Worm (Caenorhabditis elegans) whole organism, L1 larva: Measurements from ENCODE around the gene str-254.

Experiments used
- C16A3.4 ChIP-seq: fragments of 150-350 bp; optimal IDR thresholded peaks from 2 replicates; lab custom pipeline; 2014; ENCODE audit warnings: missing biosample characterization, missing genetic modification characterization
- C34B4.2 ChIP-seq: sonication (generic microtip); optimal IDR thresholded peaks from 2 replicates; lab custom pipeline; 2017; ENCODE audit warnings: mild to moderate bottlenecking, missing genetic modification characterization, missing compliant biosample characterization
- F16B12.6 ChIP-seq: fragments of 150-350 bp; optimal IDR thresholded peaks from 2 replicates; lab custom pipeline; 2014; ENCODE audit warnings: missing biosample characterization, missing genetic modification characterization
- alr-1 ChIP-seq: fragments of 200-800 bp; sonication (Bioruptor generic); optimal IDR thresholded peaks from 2 replicates; lab custom pipeline; 2018; ENCODE audit warnings: borderline replicate concordance, mild to moderate bottlenecking, missing genetic modification characterization, missing compliant biosample characterization
- blmp-1 ChIP-seq: fragments of 150-350 bp; optimal IDR thresholded peaks from 2 replicates; lab custom pipeline; 2014; ENCODE audit warnings: missing biosample characterization, missing genetic modification characterization
- efl-1 ChIP-seq, 4 experiments: fragments of 150-350 bp; optimal IDR thresholded peaks in 3 of 4; peaks in 1 of 4; 1 replicate in 1 of 4; 2 replicates in 3 of 4; lab custom pipeline; 2014; ENCODE audit warnings: missing biosample characterization in 2 of 4, missing genetic modification characterization in 2 of 4, missing genetic modification reagents in 2 of 4
- efl-3 ChIP-seq: fragments of 200-800 bp; sonication (Bioruptor generic); optimal IDR thresholded peaks from 2 replicates; lab custom pipeline; 2018; ENCODE audit warnings: mild to moderate bottlenecking, missing genetic modification characterization, missing compliant biosample characterization
- elt-3 ChIP-seq, 6 experiments: fragments of 150-350 bp in 1 of 6; sonication (generic microtip); optimal IDR thresholded peaks; 2 replicates each; lab custom pipeline; 2017 to 2018; ENCODE audit warnings: missing biosample characterization in 6 of 6, missing genetic modification characterization in 6 of 6, inconsistent platforms in 1 of 6
- ets-5 ChIP-seq: fragments of 200-800 bp; sonication (Bioruptor generic); IDR thresholded peaks from 2 replicates; pipeline ENCODE4 v1.3.6; 2022; ENCODE audit warnings: missing genetic modification characterization, missing compliant biosample characterization
- fkh-4 ChIP-seq: sonication (generic microtip); optimal IDR thresholded peaks from 2 replicates; lab custom pipeline; 2016; ENCODE audit warnings: missing compliant biosample characterization, missing genetic modification characterization, borderline replicate concordance
- hpl-2 ChIP-seq: fragments of 150-350 bp; optimal IDR thresholded peaks from 2 replicates; lab custom pipeline; 2014; ENCODE audit warnings: missing biosample characterization, missing genetic modification reagents, missing genetic modification characterization
- lin-14 ChIP-seq: fragments of 200-800 bp; sonication (Bioruptor generic); optimal IDR thresholded peaks from 2 replicates; lab custom pipeline; 2018; ENCODE audit warnings: mild to moderate bottlenecking, missing genetic modification characterization, moderate library complexity, missing compliant biosample characterization
- lin-35 ChIP-seq, 2 experiments: fragments of 150-350 bp; optimal IDR thresholded peaks; 2 replicates each; lab custom pipeline; 2014; ENCODE audit warnings: missing biosample characterization in 2 of 2, missing genetic modification characterization in 2 of 2, missing genetic modification reagents in 2 of 2
- lsy-2 ChIP-seq, 2 experiments: fragments of 150-350 bp; optimal IDR thresholded peaks; 2 replicates each; lab custom pipeline; 2014; ENCODE audit warnings: missing biosample characterization in 2 of 2, missing genetic modification characterization in 2 of 2
- nhr-11 ChIP-seq: fragments of 150-350 bp; optimal IDR thresholded peaks from 2 replicates; lab custom pipeline; 2014; ENCODE audit warnings: missing biosample characterization, missing genetic modification characterization
- nhr-19 ChIP-seq: fragments of 200-800 bp; sonication (Bioruptor generic); conservative IDR thresholded peaks from 2 replicates; pipeline ENCODE4 v1.3.6; 2022; ENCODE audit warnings: missing genetic modification characterization, missing compliant biosample characterization
- nhr-20 ChIP-seq: sonication (generic microtip); optimal IDR thresholded peaks from 2 replicates; lab custom pipeline; 2016; ENCODE audit warnings: mild to moderate bottlenecking, missing genetic modification characterization, missing compliant biosample characterization
- nhr-47 ChIP-seq: sonication (generic microtip); optimal IDR thresholded peaks from 2 replicates; lab custom pipeline; 2016; ENCODE audit warnings: mild to moderate bottlenecking, missing genetic modification characterization, moderate library complexity, missing compliant biosample characterization
- nhr-71 ChIP-seq: sonication (generic microtip); optimal IDR thresholded peaks from 2 replicates; lab custom pipeline; 2016; ENCODE audit warnings: mild to moderate bottlenecking, missing genetic modification characterization, moderate library complexity, missing compliant biosample characterization
- nhr-76 ChIP-seq: sonication (generic microtip); optimal IDR thresholded peaks from 2 replicates; lab custom pipeline; 2017; ENCODE audit warnings: missing biosample characterization, missing genetic modification characterization
- nhr-77 ChIP-seq: fragments of 150-350 bp; optimal IDR thresholded peaks from 2 replicates; lab custom pipeline; 2014; ENCODE audit warnings: missing biosample characterization, missing genetic modification characterization
- nhr-90 ChIP-seq: sonication (generic microtip); optimal IDR thresholded peaks from 2 replicates; lab custom pipeline; 2016; ENCODE audit warnings: mild to moderate bottlenecking, missing genetic modification characterization, missing compliant biosample characterization; ENCODE audit not compliant: poor library complexity
- pag-3 ChIP-seq: sonication (generic microtip); optimal IDR thresholded peaks from 2 replicates; lab custom pipeline; 2017; ENCODE audit warnings: missing genetic modification characterization, mild to moderate bottlenecking, missing compliant biosample characterization, antibody characterized with exemption, borderline replicate concordance; ENCODE audit not compliant: insufficient read depth
- pax-3 ChIP-seq: fragments of 200-800 bp; sonication (Bioruptor generic); optimal IDR thresholded peaks from 2 replicates; lab custom pipeline; 2018; ENCODE audit warnings: mild to moderate bottlenecking, missing genetic modification characterization, moderate library complexity, missing compliant biosample characterization
- pqm-1 ChIP-seq: sonication (generic microtip); optimal IDR thresholded peaks from 3 replicates; lab custom pipeline; 2017; ENCODE audit warnings: missing biosample characterization, missing genetic modification characterization
- rnt-1 ChIP-seq: sonication (generic microtip); optimal IDR thresholded peaks from 2 replicates; lab custom pipeline; 2016; ENCODE audit warnings: mild to moderate bottlenecking, missing genetic modification characterization, moderate library complexity, missing compliant biosample characterization
- snu-23 ChIP-seq: sonication (generic microtip); optimal IDR thresholded peaks from 2 replicates; lab custom pipeline; 2016; ENCODE audit warnings: missing genetic modification characterization, missing compliant biosample characterization
- sptf-1 ChIP-seq: fragments of 150-350 bp; optimal IDR thresholded peaks from 2 replicates; lab custom pipeline; 2014; ENCODE audit warnings: missing biosample characterization, missing genetic modification characterization
- tbx-2 ChIP-seq: sonication (generic microtip); optimal IDR thresholded peaks from 2 replicates; lab custom pipeline; 2016; ENCODE audit warnings: missing genetic modification characterization, missing compliant biosample characterization
- tlp-1 ChIP-seq: fragments of 150-350 bp; optimal IDR thresholded peaks from 2 replicates; lab custom pipeline; 2014; ENCODE audit warnings: missing biosample characterization, missing genetic modification characterization
- unc-130 ChIP-seq: fragments of 150-350 bp; optimal IDR thresholded peaks from 2 replicates; lab custom pipeline; 2017; ENCODE audit warnings: missing biosample characterization, missing genetic modification characterization, inconsistent platforms
- unc-62 ChIP-seq: fragments of 150-350 bp; optimal IDR thresholded peaks from 2 replicates; lab custom pipeline; 2014; ENCODE audit warnings: missing biosample characterization, missing genetic modification reagents, missing genetic modification characterization
- unc-86 ChIP-seq: sonication (generic microtip); optimal IDR thresholded peaks from 2 replicates; lab custom pipeline; 2016; ENCODE audit warnings: missing genetic modification characterization, missing compliant biosample characterization
- unc-98 ChIP-seq: fragments of 200-800 bp; sonication (Bioruptor generic); IDR thresholded peaks from 2 replicates; pipeline ENCODE4 v1.3.6; 2022; ENCODE audit warnings: missing genetic modification characterization, missing compliant biosample characterization
- zag-1 ChIP-seq: fragments of 150-350 bp; optimal IDR thresholded peaks from 2 replicates; lab custom pipeline; 2014; ENCODE audit warnings: missing biosample characterization, missing genetic modification characterization
- ztf-11 ChIP-seq, 2 experiments: sonication (generic microtip); optimal IDR thresholded peaks; 2 replicates each; lab custom pipeline; 2016 to 2017; ENCODE audit warnings: missing genetic modification characterization in 2 of 2, missing biosample characterization in 1 of 2, missing compliant biosample characterization in 1 of 2

The str-254 gene

ce11 chrV:16195379-16195778 lies 42.1 kb upstream of the str-254 start, which contains the start of gene rabr-3:
TSS of gene rabr-3 (plus strand) at chrV:16195679.
- TF ChIP-seq lin-35 (GFP tag; optimal IDR thresholded peaks at IDR 0.05; lab: Kevin White, UChicago) (no peak), blmp-1 (tag; lab: Kevin White, UChicago) (no peak), sptf-1 (tag; lab: Kevin White, UChicago) (no peak), alr-1 (tag; lab: Kevin White, UChicago) (no peak), ets-5 (GFP tag; lab: Robert Waterston, UW) (no peak), zag-1 (tag; lab: Kevin White, UChicago) (no peak), rnt-1 (no peak), nhr-90 (tag; lab: Kevin White, UChicago) (no peak), lin-14 (no peak), elt-3 (tag; optimal IDR thresholded peaks at IDR 0.05; lab: Kevin White, UChicago) (no peak), nhr-19 (GFP tag; lab: Robert Waterston, UW) (no peak), tbx-2 (no peak), pag-3 (tag; lab: Kevin White, UChicago) (no peak), nhr-11 (tag; lab: Kevin White, UChicago) (no peak), pax-3 (tag; lab: Kevin White, UChicago) (no peak), nhr-47 (tag; lab: Kevin White, UChicago) (no peak), fkh-4 (tag; lab: Kevin White, UChicago) (no peak), unc-98 (no peak), nhr-76 (tag; lab: Kevin White, UChicago) (no peak), F16B12.6 (tag; lab: Kevin White, UChicago) (no peak)

- TF ChIP-seq C34B4.2, result no peak
- no peak for TF ChIP-seq unc-130 (tag; lab: Kevin White, UChicago)
- TF ChIP-seq nhr-76 (tag; lab: Kevin White, UChicago), result no peak
- no peak for TF ChIP-seq efl-1 (optimal IDR thresholded peaks at IDR 0.05; lab: Kevin White, UChicago)
- TF ChIP-seq efl-1 (GFP tag; optimal IDR thresholded peaks at IDR 0.05 in 1 of 2; lab: Kevin White, UChicago), result no peak
- no peak for TF ChIP-seq unc-86 (tag; lab: Kevin White, UChicago)
- TF ChIP-seq elt-3 (tag; optimal IDR thresholded peaks at IDR 0.05; lab: Kevin White, UChicago), result peak in 1 of 6 experiments; percentile 20
- TF ChIP-seq nhr-77, result no peak
- TF ChIP-seq blmp-1 (tag; lab: Kevin White, UChicago), result peak; percentile 46
- no peak for TF ChIP-seq nhr-20 (tag; lab: Kevin White, UChicago)
- TF ChIP-seq pqm-1 (tag; lab: Kevin White, UChicago), result no peak
- no peak for TF ChIP-seq nhr-19 (GFP tag; lab: Robert Waterston, UW)
- TF ChIP-seq unc-62 (GFP tag; lab: Kevin White, UChicago), result no peak
- TF ChIP-seq nhr-71 (tag; lab: Kevin White, UChicago), result no peak
- TF ChIP-seq alr-1 (tag; lab: Kevin White, UChicago), result no peak
These were observed 41.4 kb upstream of the str-254 start, which contains the start of gene rabr-4 for ce11 chrV:16194639-16195038. TSS of gene rabr-4 (plus strand) at chrV:16194939.

- no peak for TF ChIP-seq nhr-20 (tag; lab: Kevin White, UChicago)
- no peak for TF ChIP-seq nhr-19 (GFP tag; lab: Robert Waterston, UW)
- no peak for TF ChIP-seq efl-1 (optimal IDR thresholded peaks at IDR 0.05; lab: Kevin White, UChicago)
- no peak for TF ChIP-seq efl-1 (GFP tag; optimal IDR thresholded peaks at IDR 0.05 in 1 of 2; lab: Kevin White, UChicago)
- no peak for TF ChIP-seq efl-3
- TF ChIP-seq unc-62 (GFP tag; lab: Kevin White, UChicago), result no peak
- TF ChIP-seq snu-23 (GFP tag; lab: Kevin White, UChicago), result no peak
- no peak for TF ChIP-seq hpl-2 (GFP tag; lab: Kevin White, UChicago)
- TF ChIP-seq tlp-1 (tag; lab: Kevin White, UChicago), result no peak
- TF ChIP-seq C16A3.4 (tag; lab: Kevin White, UChicago), result no peak
- no peak for TF ChIP-seq lsy-2 (tag; optimal IDR thresholded peaks at IDR 0.05; lab: Kevin White, UChicago)
- TF ChIP-seq ztf-11 (tag; optimal IDR thresholded peaks at IDR 0.05; lab: Kevin White, UChicago), result no peak
These were observed 38.8 kb upstream of the str-254 start, which contains the start of gene srh-279 for ce11 chrV:16192114-16192513. TSS of gene srh-279 (plus strand) at chrV:16192414.
